Worm (Caenorhabditis elegans): Measurements from ENCODE around the gene fbxb-52.
"Not testable (repeated sequence)": the region's sequence is repeated elsewhere in the genome, so short reads cannot be mapped to it uniquely, and the experiment has no call there.

Gene fbxb-52

ce11 chrII:1567646-1568045 is 17.2 kb upstream of the fbxb-52 start, which contains the start of gene K05F6.8:
TSS of gene K05F6.8 (minus strand) at chrII:1567746.
- TF ChIP-seq daf-12 (tag; optimal IDR thresholded peaks at IDR 0.05): no peak
- TF ChIP-seq fos-1 (tag; optimal IDR thresholded peaks at IDR 0.05): no peak
- no peak for TF ChIP-seq lin-39 (tag; optimal IDR thresholded peaks at IDR 0.05)
- no peak for TF ChIP-seq ZK546.5 (tag; optimal IDR thresholded peaks at IDR 0.05)
- TF ChIP-seq ceh-82 (tag; optimal IDR thresholded peaks at IDR 0.05): no peak
- no peak for TF ChIP-seq nhr-25 (tag; optimal IDR thresholded peaks at IDR 0.05)
- TF ChIP-seq ceh-9 (tag; optimal IDR thresholded peaks at IDR 0.05): no peak
- no peak for TF ChIP-seq elt-1 (tag; optimal IDR thresholded peaks at IDR 0.05)
- no peak for TF ChIP-seq ceh-28 (tag; optimal IDR thresholded peaks at IDR 0.05)
- no peak for TF ChIP-seq elt-2 (tag; optimal IDR thresholded peaks at IDR 0.05)
- no peak for TF ChIP-seq unc-39 (tag; optimal IDR thresholded peaks at IDR 0.05)
- no peak for TF ChIP-seq hmg-11 (tag; optimal IDR thresholded peaks at IDR 0.05)
- no peak for TF ChIP-seq ceh-16 (tag; optimal IDR thresholded peaks at IDR 0.05)
- TF ChIP-seq nhr-237 (tag; optimal IDR thresholded peaks at IDR 0.05): no peak
- no peak for TF ChIP-seq zag-1 (tag; optimal IDR thresholded peaks at IDR 0.05)
- no peak for TF ChIP-seq pha-4 (tag; optimal IDR thresholded peaks at IDR 0.05)
- no peak for TF ChIP-seq aly-2 (tag; optimal IDR thresholded peaks at IDR 0.05)
- no peak for TF ChIP-seq nhr-67 (tag; optimal IDR thresholded peaks at IDR 0.05)
- no peak for TF ChIP-seq fkh-10 (GFP tag; optimal IDR thresholded peaks at IDR 0.05)

- TF ChIP-seq ama-1 (optimal IDR thresholded peaks at IDR 0.05): no peak
- TF ChIP-seq sea-2 (GFP tag; optimal IDR thresholded peaks at IDR 0.05): no peak
- TF ChIP-seq lsy-12 (tag; optimal IDR thresholded peaks at IDR 0.05): no peak
- no peak for TF ChIP-seq skn-1 (tag; optimal IDR thresholded peaks at IDR 0.05)
- no peak for TF ChIP-seq ztf-11 (tag; optimal IDR thresholded peaks at IDR 0.05)
- no peak for TF ChIP-seq ceh-82 (tag; optimal IDR thresholded peaks at IDR 0.05)
- TF ChIP-seq elt-1 (tag; optimal IDR thresholded peaks at IDR 0.05): no peak
- TF ChIP-seq eor-1 (tag; optimal IDR thresholded peaks at IDR 0.05): no peak
- no peak for TF ChIP-seq fkh-10 (GFP tag; optimal IDR thresholded peaks at IDR 0.05)
- TF ChIP-seq nhr-25 (tag; optimal IDR thresholded peaks at IDR 0.05): no peak
- TF ChIP-seq elt-3 (tag; optimal IDR thresholded peaks at IDR 0.05): no peak
- no peak for TF ChIP-seq nhr-11 (tag; optimal IDR thresholded peaks at IDR 0.05)
Measured at ce11 chrII:1561863-1562262, 11.5 kb upstream of the fbxb-52 start, which contains the start of gene K05F6.14. TSS of gene K05F6.14 (plus strand) at chrII:1562163.

- TF ChIP-seq nhr-11 (tag; optimal IDR thresholded peaks at IDR 0.05): no peak
- TF ChIP-seq pha-4 (tag; optimal IDR thresholded peaks at IDR 0.05): no peak
- TF ChIP-seq snpc-4 (tag; optimal IDR thresholded peaks at IDR 0.05): no peak
- TF ChIP-seq zag-1 (tag; optimal IDR thresholded peaks at IDR 0.05): no peak
- TF ChIP-seq eor-1 (tag; optimal IDR thresholded peaks at IDR 0.05): no peak
- no peak for TF ChIP-seq pqm-1 (tag; optimal IDR thresholded peaks at IDR 0.05)
- TF ChIP-seq daf-12 (tag; optimal IDR thresholded peaks at IDR 0.05): no peak
- no peak for TF ChIP-seq nhr-237 (tag; optimal IDR thresholded peaks at IDR 0.05)
- no peak for TF ChIP-seq nhr-28 (tag; optimal IDR thresholded peaks at IDR 0.05)
- no peak for TF ChIP-seq ceh-82 (tag; optimal IDR thresholded peaks at IDR 0.05)
- TF ChIP-seq mdl-1 (tag; optimal IDR thresholded peaks at IDR 0.05): no peak
- no peak for TF ChIP-seq elt-1 (tag; optimal IDR thresholded peaks at IDR 0.05)
- TF ChIP-seq aly-2 (tag; optimal IDR thresholded peaks at IDR 0.05): no peak
- no peak for TF ChIP-seq fos-1 (tag; optimal IDR thresholded peaks at IDR 0.05)
- no peak for TF ChIP-seq lsy-12 (tag; optimal IDR thresholded peaks at IDR 0.05)
- TF ChIP-seq jun-1 (tag; optimal IDR thresholded peaks at IDR 0.05): no peak
Measured at ce11 chrII:1560839-1561238, 10.4 kb upstream of the fbxb-52 start.

- not testable (repeated sequence) for TF ChIP-seq nhr-11, egl-27, pqm-1 (tag; optimal IDR thresholded peaks at IDR 0.05)
Measured at ce11 chrII:1556217-1556616, 5.8 kb upstream of the fbxb-52 start, which contains the start of the genes fbxb-54 and fbxb-50. TSS of gene fbxb-54 (minus strand) at chrII:1556317. TSS of gene fbxb-50 (plus strand) at chrII:1556443.

- no peak for TF ChIP-seq unc-39 (tag; optimal IDR thresholded peaks at IDR 0.05)
- TF ChIP-seq lin-39 (tag; optimal IDR thresholded peaks at IDR 0.05): no peak
- TF ChIP-seq mml-1 (tag; optimal IDR thresholded peaks at IDR 0.05): no peak
- no peak for TF ChIP-seq pha-4 (tag; optimal IDR thresholded peaks at IDR 0.05)
Measured at ce11 chrII:1545625-1546024, 4.8 kb downstream of the fbxb-52 start, which contains the start of gene K05F6.12. TSS of gene K05F6.12 (plus strand) at chrII:1545925.
